Worm (Caenorhabditis elegans) whole organism, early embryonic: ENCODE data around the gene F59H6.14.
"Not testable (repeated sequence)": the region's sequence is repeated elsewhere in the genome, so short reads cannot be mapped to it uniquely, and the experiment has no call there.

ENCODE experiments used
- B0310.2 ChIP-seq: sonication (generic microtip); optimal IDR thresholded peaks from 2 replicates; lab custom pipeline; 2016; ENCODE audit warnings: mild to moderate bottlenecking, missing genetic modification characterization, missing compliant biosample characterization
- F13C5.2 ChIP-seq: sonication (generic microtip); optimal IDR thresholded peaks from 2 replicates; lab custom pipeline; 2017; ENCODE audit warnings: mild to moderate bottlenecking, missing genetic modification characterization, inconsistent platforms, missing compliant biosample characterization
- aly-1 ChIP-seq: sonication (generic microtip); optimal IDR thresholded peaks from 2 replicates; lab custom pipeline; 2016; ENCODE audit warnings: missing genetic modification characterization, missing compliant biosample characterization
- ama-1 ChIP-seq: fragments of 150-350 bp; optimal IDR thresholded peaks from 2 replicates; lab custom pipeline; 2014
- ets-7 ChIP-seq: sonication (generic microtip); optimal IDR thresholded peaks from 2 replicates; lab custom pipeline; 2016; ENCODE audit warnings: missing genotype, missing genetic modification characterization, missing compliant biosample characterization
- flt-1 ChIP-seq: fragments of 200-800 bp; sonication (Bioruptor generic); IDR thresholded peaks from 2 replicates; pipeline ENCODE4 v1.3.6; 2022; ENCODE audit warnings: missing genetic modification characterization, missing compliant biosample characterization
- hmbx-1 ChIP-seq: sonication (generic microtip); optimal IDR thresholded peaks from 2 replicates; lab custom pipeline; 2016; ENCODE audit warnings: mild to moderate bottlenecking, missing genetic modification characterization, missing compliant biosample characterization
- hmg-4 ChIP-seq: fragments of 200-800 bp; sonication (Bioruptor generic); optimal IDR thresholded peaks from 2 replicates; lab custom pipeline; 2018; ENCODE audit warnings: mild to moderate bottlenecking, missing genetic modification characterization, missing compliant biosample characterization
- hnd-1 ChIP-seq: sonication (generic microtip); optimal IDR thresholded peaks from 2 replicates; lab custom pipeline; 2016; ENCODE audit warnings: missing genetic modification characterization, missing compliant biosample characterization
- sea-1 ChIP-seq: fragments of 200-800 bp; sonication (Bioruptor generic); conservative IDR thresholded peaks from 2 replicates; pipeline ENCODE4 v1.3.6; 2022; ENCODE audit warnings: missing genetic modification characterization, missing compliant biosample characterization

DNA sequence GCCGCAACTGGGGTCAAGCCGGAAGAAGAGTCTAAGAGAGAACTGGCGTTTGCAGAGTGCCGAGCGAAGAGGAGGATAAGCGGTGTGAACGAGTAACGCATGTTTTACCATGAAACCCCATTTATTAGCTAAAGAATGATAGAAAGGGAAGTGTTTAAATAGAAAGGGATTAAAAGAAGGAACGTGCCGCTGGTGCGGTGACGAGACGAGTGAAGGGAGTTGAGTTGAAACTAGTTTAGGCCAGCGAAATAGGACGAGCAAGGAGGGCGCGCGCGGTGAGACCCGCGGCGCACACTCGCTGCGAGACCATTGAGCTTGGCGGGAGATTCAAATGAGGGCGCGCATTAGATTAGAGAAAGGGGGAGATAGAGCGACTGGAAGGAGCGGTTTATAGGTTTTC is 13.2 kb downstream of the F59H6.14 start, which contains the start of gene math-1:
- not testable (repeated sequence) for TF ChIP-seq ama-1 (lab: Kevin White, UChicago); hmbx-1 (tag; lab: Kevin White, UChicago); hnd-1 (tag; lab: Kevin White, UChicago); aly-1; flt-1 (GFP tag; lab: Robert Waterston, UW); sea-1 (GFP tag; lab: Robert Waterston, UW); F13C5.2 (tag; lab: Kevin White, UChicago); hmg-4; B0310.2 (tag; lab: Kevin White, UChicago); ets-7
